Fruit fly (Drosophila melanogaster) whole organism, embryonic: ENCODE results near the gene rk.

Source experiments
- ATbp ChIP-seq: fragments of 200-800 bp; sonication (Bioruptor generic); optimal IDR thresholded peaks from 2 replicates; lab custom pipeline; 2017; ENCODE audit warnings: missing biosample characterization, mild to moderate bottlenecking, missing genetic modification characterization, missing genetic modification reagents
- Blimp-1 ChIP-seq: fragments of 200-800 bp; sonication (Bioruptor generic); optimal IDR thresholded peaks from 3 replicates; lab custom pipeline; 2018; ENCODE audit warnings: missing biosample characterization, missing genetic modification characterization, mild to moderate bottlenecking, moderate library complexity, missing genetic modification reagents
- CG10543 ChIP-seq: fragments of 200-800 bp; sonication (Bioruptor generic); optimal IDR thresholded peaks from 3 replicates; lab custom pipeline; 2017; ENCODE audit warnings: missing biosample characterization, mild to moderate bottlenecking, missing genetic modification characterization, moderate library complexity
- CG12155 ChIP-seq: fragments of 200-800 bp; sonication (Bioruptor generic); optimal IDR thresholded peaks from 3 replicates; lab custom pipeline; 2016; ENCODE audit warnings: missing biosample characterization, missing genetic modification characterization
- CG16813 ChIP-seq: fragments of 200-800 bp; sonication (Bioruptor generic); IDR thresholded peaks from 3 replicates; pipeline ENCODE4 v1.3.6; 2022; ENCODE audit warnings: missing biosample characterization, missing genetic modification characterization; ENCODE audit not compliant: partially characterized antibody
- CG30403 ChIP-seq: fragments of 200-800 bp; sonication (Bioruptor generic); optimal IDR thresholded peaks from 3 replicates; lab custom pipeline; 2016; ENCODE audit warnings: missing biosample characterization, missing genetic modification characterization
- CG34376 ChIP-seq: fragments of 200-800 bp; sonication (Bioruptor generic); optimal IDR thresholded peaks from 2 replicates; lab custom pipeline; 2018; ENCODE audit warnings: missing biosample characterization, mild to moderate bottlenecking, missing genetic modification characterization
- CG43689 ChIP-seq: fragments of 200-800 bp; sonication (Bioruptor generic); IDR thresholded peaks from 2 replicates; pipeline ENCODE4 v1.3.6; 2022; ENCODE audit warnings: missing biosample characterization, missing genetic modification characterization
- CG6683 ChIP-seq: fragments of 200-800 bp; sonication (Bioruptor generic); optimal IDR thresholded peaks from 2 replicates; lab custom pipeline; 2017; ENCODE audit warnings: missing biosample characterization, mild to moderate bottlenecking, missing genetic modification characterization, missing genetic modification reagents
- CG8388 ChIP-seq: fragments of 200-800 bp; sonication (Bioruptor generic); optimal IDR thresholded peaks from 2 replicates; lab custom pipeline; 2019; ENCODE audit warnings: missing biosample characterization, mild to moderate bottlenecking, missing genetic modification characterization, moderate library complexity
- CG8944 ChIP-seq: fragments of 200-800 bp; sonication (Bioruptor generic); optimal IDR thresholded peaks from 3 replicates; lab custom pipeline; 2016; ENCODE audit warnings: missing biosample characterization, missing genetic modification characterization
- CG9609 ChIP-seq: fragments of 200-800 bp; sonication (Bioruptor generic); optimal IDR thresholded peaks from 3 replicates; lab custom pipeline; 2016; ENCODE audit warnings: missing biosample characterization, missing genetic modification characterization
- CG9797 ChIP-seq: fragments of 200-800 bp; sonication (Bioruptor generic); optimal IDR thresholded peaks from 3 replicates; lab custom pipeline; 2018; ENCODE audit warnings: missing biosample characterization, mild to moderate bottlenecking, missing genetic modification characterization
- CTCF ChIP-seq: fragments of 200-800 bp; sonication (Bioruptor generic); optimal IDR thresholded peaks from 2 replicates; lab custom pipeline; 2017; ENCODE audit warnings: missing biosample characterization, mild to moderate bottlenecking, missing genetic modification characterization, moderate library complexity
- D19A ChIP-seq: fragments of 200-800 bp; optimal IDR thresholded peaks from 3 replicates; lab custom pipeline; 2019; ENCODE audit warnings: missing biosample characterization, mild to moderate bottlenecking, missing genetic modification characterization, moderate library complexity
- D19B ChIP-seq: fragments of 200-800 bp; sonication (Bioruptor generic); optimal IDR thresholded peaks from 2 replicates; lab custom pipeline; 2017; ENCODE audit warnings: missing biosample characterization, mild to moderate bottlenecking, missing genetic modification characterization
- Dad ChIP-seq: fragments of 200-800 bp; sonication (Bioruptor generic); optimal IDR thresholded peaks from 3 replicates; lab custom pipeline; 2016; ENCODE audit warnings: missing biosample characterization, missing genetic modification characterization
- Dref ChIP-seq: fragments of 200-800 bp; sonication (Bioruptor generic); IDR thresholded peaks from 2 replicates; pipeline ENCODE4 v1.3.6; 2022; ENCODE audit warnings: missing biosample characterization, missing genetic modification characterization
- Drgx ChIP-seq: fragments of 200-800 bp; sonication (Bioruptor generic); IDR thresholded peaks from 2 replicates; pipeline ENCODE4 v1.3.6; 2022; ENCODE audit warnings: missing biosample characterization, missing genetic modification characterization
- Ets65A ChIP-seq: fragments of 200-800 bp; sonication (Bioruptor generic); peaks from one replicate; lab custom pipeline; 2016; ENCODE audit warnings: missing biosample characterization, missing genetic modification characterization
- GATAe ChIP-seq: fragments of 200-800 bp; sonication (Bioruptor generic); conservative IDR thresholded peaks from 2 replicates; pipeline ENCODE4 v1.3.6; 2022; ENCODE audit warnings: missing biosample characterization, missing genetic modification characterization
- H2.0 ChIP-seq: fragments of 200-800 bp; sonication (Bioruptor generic); IDR thresholded peaks from 2 replicates; pipeline ENCODE4 v1.3.6; 2022; ENCODE audit warnings: missing biosample characterization, missing genetic modification characterization
- Hr3 ChIP-seq: fragments of 200-800 bp; sonication (Bioruptor generic); optimal IDR thresholded peaks from 3 replicates; lab custom pipeline; 2016; ENCODE audit warnings: missing biosample characterization, missing genetic modification characterization
- Pdp1 ChIP-seq, 2 experiments: fragments of 200-800 bp; sonication (Bioruptor generic); optimal IDR thresholded peaks; 3 replicates each; lab custom pipeline; 2016; ENCODE audit warnings: missing biosample characterization in 2 of 2, missing genetic modification characterization in 2 of 2, mild to moderate bottlenecking in 1 of 2, moderate library complexity in 1 of 2
- Vsx1 ChIP-seq: fragments of 200-800 bp; sonication (Bioruptor generic); optimal IDR thresholded peaks from 2 replicates; lab custom pipeline; 2017; ENCODE audit warnings: missing biosample characterization, mild to moderate bottlenecking, missing genetic modification characterization, missing genetic modification reagents
- ato ChIP-seq: fragments of 200-800 bp; sonication (Bioruptor generic); IDR thresholded peaks from 2 replicates; pipeline ENCODE4 v1.3.6; 2022; ENCODE audit warnings: missing biosample characterization, missing genetic modification characterization; ENCODE audit not compliant: partially characterized antibody
- bbx ChIP-seq: fragments of 200-800 bp; sonication (Bioruptor generic); IDR thresholded peaks from 2 replicates; pipeline ENCODE4 v1.3.6; 2022; ENCODE audit warnings: missing biosample characterization, missing genetic modification characterization; ENCODE audit not compliant: partially characterized antibody
- cwo ChIP-seq: fragments of 200-800 bp; sonication (Bioruptor generic); optimal IDR thresholded peaks from 3 replicates; lab custom pipeline; 2017; ENCODE audit warnings: missing biosample characterization, missing genetic modification characterization, mild to moderate bottlenecking, moderate library complexity, missing genetic modification reagents
- ems ChIP-seq: fragments of 200-800 bp; sonication (Bioruptor generic); optimal IDR thresholded peaks from 3 replicates; lab custom pipeline; 2016; ENCODE audit warnings: missing biosample characterization, missing genetic modification characterization
- fd64A ChIP-seq: fragments of 200-800 bp; sonication (Bioruptor generic); optimal IDR thresholded peaks from 3 replicates; lab custom pipeline; 2018; ENCODE audit warnings: missing biosample characterization, mild to moderate bottlenecking, missing genetic modification characterization
- gem ChIP-seq: fragments of 200-800 bp; sonication (Bioruptor generic); optimal IDR thresholded peaks from 2 replicates; lab custom pipeline; 2019; ENCODE audit warnings: missing biosample characterization, mild to moderate bottlenecking, missing genetic modification characterization, moderate library complexity
- gsb ChIP-seq: fragments of 200-800 bp; sonication (Bioruptor generic); IDR thresholded peaks from 2 replicates; pipeline ENCODE4 v1.3.6; 2022; ENCODE audit warnings: missing biosample characterization, missing genetic modification characterization
- pho ChIP-seq: fragments of 200-800 bp; sonication (Bioruptor generic); optimal IDR thresholded peaks from 2 replicates; lab custom pipeline; 2016; ENCODE audit warnings: missing biosample characterization, missing genetic modification characterization
- psq ChIP-seq: fragments of 200-800 bp; sonication (Bioruptor generic); optimal IDR thresholded peaks from 2 replicates; lab custom pipeline; 2017; ENCODE audit warnings: missing biosample characterization, missing genetic modification characterization
- repo ChIP-seq: fragments of 200-800 bp; sonication (Bioruptor generic); optimal IDR thresholded peaks from 2 replicates; lab custom pipeline; 2016; ENCODE audit warnings: missing biosample characterization, missing genetic modification characterization
- sug ChIP-seq: fragments of 200-800 bp; optimal IDR thresholded peaks from 2 replicates; lab custom pipeline; 2019; ENCODE audit warnings: missing biosample characterization, mild to moderate bottlenecking, missing genetic modification characterization, moderate library complexity
- tin ChIP-seq: fragments of 200-800 bp; sonication (Bioruptor generic); optimal IDR thresholded peaks from 3 replicates; lab custom pipeline; 2016; ENCODE audit warnings: missing biosample characterization, missing genetic modification characterization
- usp ChIP-seq: fragments of >200 bp; optimal IDR thresholded peaks from 2 replicates; lab custom pipeline; 2017; ENCODE audit warnings: missing biosample characterization, missing genetic modification characterization
- vnd ChIP-seq: fragments of 200-800 bp; sonication (Bioruptor generic); IDR thresholded peaks from 3 replicates; pipeline ENCODE4 v1.3.6; 2022; ENCODE audit warnings: missing biosample characterization, missing genetic modification characterization; ENCODE audit not compliant: partially characterized antibody

rk gene

DNA sequence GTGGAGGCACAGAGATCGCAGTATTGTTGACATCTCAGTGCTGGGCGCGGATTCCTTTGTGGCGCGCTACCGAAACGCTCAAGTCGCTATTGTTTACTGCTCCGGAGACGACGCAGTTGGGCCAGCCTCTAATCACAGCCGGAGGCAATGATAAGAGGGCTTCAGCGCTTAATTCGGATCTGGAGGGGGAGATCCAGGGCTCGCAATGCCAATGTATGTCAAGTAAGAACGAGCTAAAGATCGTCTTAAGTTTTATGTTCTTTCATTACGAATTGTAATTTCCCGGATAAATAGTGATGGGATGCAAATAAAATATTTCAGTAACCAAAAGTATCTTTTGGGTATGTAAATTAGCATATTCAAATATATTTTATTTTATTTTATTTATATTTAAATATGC, 31.2 kb downstream of the rk start, which contains the start of the genes NimB4 and NimB5:
TSS of gene NimB4 (minus strand) at position 101 of the 400 bp plus-strand sequence.
TSS of gene NimB5 (plus strand) at position 302 of the 400 bp plus-strand sequence.
- TF ChIP-seq ato (GFP tag; lab: Robert Waterston, UW) (no peak), CG34376 (GFP tag; lab: Kevin White, UChicago) (peak; percentile 37), D19B (GFP tag; lab: Kevin White, UChicago) (peak; percentile 76), tin (GFP tag; lab: Kevin White, UChicago) (no peak), ems (GFP tag; lab: Kevin White, UChicago) (no peak), CG16813 (GFP tag; lab: Robert Waterston, UW) (peak; percentile 31; the same call in 1 of the 3 replicates), CTCF (GFP tag; lab: Kevin White, UChicago) (no peak), cwo (GFP tag; lab: Kevin White, UChicago) (no peak), vnd (no peak), CG6683 (no peak)

DNA sequence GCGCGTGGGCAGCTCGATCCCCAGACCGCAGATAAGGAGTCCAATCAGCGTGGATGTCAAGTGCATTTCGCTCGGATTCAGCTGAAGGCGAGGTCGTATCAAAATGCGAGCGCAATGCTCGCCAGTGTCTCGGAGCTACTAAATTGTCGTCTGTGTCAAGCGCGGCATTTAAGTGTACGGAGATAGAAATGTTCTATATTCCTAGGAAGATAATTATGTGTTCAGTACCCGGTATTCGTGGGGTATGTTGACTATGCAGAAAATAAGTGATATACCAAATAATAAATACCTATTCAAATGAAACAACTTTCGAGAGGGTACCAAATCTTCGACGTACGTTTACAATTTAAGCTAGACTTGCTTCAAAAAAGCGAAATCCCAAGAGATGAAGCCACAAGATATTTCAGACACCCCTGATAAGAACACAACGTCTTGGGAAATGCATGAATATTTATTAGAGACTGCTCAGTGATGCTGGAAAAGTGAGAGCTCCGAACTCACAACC, 33.1 kb downstream of the rk start, which contains the start of gene NimB3:
TSS of gene NimB3 (minus strand) at position 140 of the 505 bp plus-strand sequence.
- TF ChIP-seq Blimp-1 (GFP tag; lab: Kevin White, UChicago) (peak; percentile 15), D19A (peak; percentile 24), D19B (GFP tag; lab: Kevin White, UChicago) (peak; percentile 51), Dad (no peak), Drgx (GFP tag; lab: Robert Waterston, UW) (0 out of 2 replicates have a peak, but pooled peaks have one; percentile 14)
- TF ChIP-seq, all 482 proteins: peak for 4

DNA sequence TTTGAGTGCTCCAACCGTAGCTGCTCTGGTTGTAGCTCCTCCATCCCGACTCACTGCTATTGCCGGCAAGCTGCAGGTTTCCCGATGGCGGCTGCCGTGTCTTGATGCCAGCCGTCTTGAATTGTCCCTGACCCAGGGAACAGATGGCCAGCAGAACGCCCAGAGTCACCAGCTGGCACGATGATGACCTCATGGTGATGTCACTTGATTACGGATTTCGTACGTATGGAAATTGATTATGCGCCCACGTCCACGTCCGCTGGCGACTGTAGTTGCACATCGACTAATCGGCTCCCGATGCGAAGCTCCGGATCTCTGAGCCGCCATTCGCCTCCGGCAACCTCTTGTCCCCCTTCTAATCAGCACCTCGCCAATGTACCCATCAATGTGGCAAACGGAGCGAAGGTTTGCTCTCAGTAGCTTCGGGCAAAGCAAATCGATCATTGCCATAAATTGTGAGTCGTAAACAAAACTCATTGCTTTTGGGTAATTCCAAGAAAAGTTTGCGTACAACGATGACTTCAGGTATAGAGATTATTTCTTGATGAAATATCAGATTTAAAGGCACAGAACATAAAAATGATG, 34.2 kb downstream of the rk start, which contains the start of gene NimB2:
TSS of gene NimB2 (minus strand) at position 287 of the 585 bp plus-strand sequence.
- TF ChIP-seq CG8388 (GFP tag; lab: Kevin White, UChicago) (no peak), ATbp (GFP tag; lab: Kevin White, UChicago) (no peak), repo (GFP tag; lab: Kevin White, UChicago) (no peak), CG10543 (GFP tag; lab: Kevin White, UChicago) (peak; percentile 21), CG12155 (GFP tag; lab: Kevin White, UChicago) (no peak), CG9797 (no peak), sug (tag; lab: Kevin White, UChicago) (peak; percentile 19), CG9609 (GFP tag; lab: Kevin White, UChicago) (no peak), fd64A (no peak), pho (GFP tag; lab: Kevin White, UChicago) (no peak), Dref (no peak), H2.0 (GFP tag; lab: Robert Waterston, UW) (no peak), gem (tag; lab: Kevin White, UChicago) (no peak), usp (GFP tag; lab: Kevin White, UChicago) (no peak), Pdp1 (GFP tag; optimal IDR thresholded peaks at IDR 0.05; lab: Kevin White, UChicago) (peak in 1 of 2 experiments; percentile 14), Hr3 (no peak), GATAe (GFP tag; lab: Robert Waterston, UW) (no peak), Ets65A (GFP tag; lab: Kevin White, UChicago) (no peak), gsb (no peak), CG34376 (GFP tag; lab: Kevin White, UChicago) (peak; percentile 81), CG30403 (GFP tag; lab: Kevin White, UChicago) (no peak), bbx (GFP tag; lab: Robert Waterston, UW) (no peak), CG43689 (GFP tag; lab: Robert Waterston, UW) (no peak), psq (GFP tag; lab: Kevin White, UChicago) (no peak), Vsx1 (GFP tag; lab: Kevin White, UChicago) (no peak), CG8944 (GFP tag; lab: Kevin White, UChicago) (no peak)
